Worm (Caenorhabditis elegans): ENCODE measurements around the gene cope-1.

The cope-1 gene

DNA sequence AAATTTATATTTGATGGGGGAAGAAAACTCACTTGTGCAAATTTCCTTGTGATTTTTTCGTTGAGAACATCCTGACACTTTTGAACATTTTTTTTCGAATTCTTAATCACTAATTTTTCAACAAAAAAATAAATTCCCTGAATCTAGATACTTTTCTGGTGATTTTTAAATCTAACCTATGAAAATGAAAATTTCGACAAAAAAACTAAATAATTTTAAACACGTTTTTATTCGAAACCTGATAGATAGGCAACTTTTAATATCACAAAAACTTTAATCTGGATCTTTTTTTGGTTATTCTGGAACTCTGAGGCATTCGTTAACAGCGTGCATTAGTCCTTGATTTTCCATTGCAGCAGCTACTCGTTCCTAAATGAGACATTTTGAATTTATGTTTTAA lies 10.8 kb downstream of the cope-1 start, which contains the start of gene F45G2.9:
Gene F45G2.9, minus strand, starts transcription at position 101 of the 400 bp plus-strand sequence.
- TF ChIP-seq pha-4 (tag; optimal IDR thresholded peaks at IDR 0.05) (no peak), mab-5 (tag; optimal IDR thresholded peaks at IDR 0.05) (no peak), elt-1 (tag; optimal IDR thresholded peaks at IDR 0.05; ENCODE audit: borderline replicate concordance, insufficient read depth) (no peak), sem-2 (GFP tag; optimal IDR thresholded peaks at IDR 0.05) (no peak), elt-3 (tag; optimal IDR thresholded peaks at IDR 0.05) (no peak), cnd-1 (tag; optimal IDR thresholded peaks at IDR 0.05) (no peak), bed-3 (GFP tag; optimal IDR thresholded peaks at IDR 0.05) (no peak), zip-8 (tag; optimal IDR thresholded peaks at IDR 0.05) (no peak), nhr-76 (tag; optimal IDR thresholded peaks at IDR 0.05) (no peak), nhr-12 (tag; optimal IDR thresholded peaks at IDR 0.05) (no peak), ztf-11 (tag; optimal IDR thresholded peaks at IDR 0.05) (no peak), nhr-28 (tag; optimal IDR thresholded peaks at IDR 0.05) (no peak)

DNA sequence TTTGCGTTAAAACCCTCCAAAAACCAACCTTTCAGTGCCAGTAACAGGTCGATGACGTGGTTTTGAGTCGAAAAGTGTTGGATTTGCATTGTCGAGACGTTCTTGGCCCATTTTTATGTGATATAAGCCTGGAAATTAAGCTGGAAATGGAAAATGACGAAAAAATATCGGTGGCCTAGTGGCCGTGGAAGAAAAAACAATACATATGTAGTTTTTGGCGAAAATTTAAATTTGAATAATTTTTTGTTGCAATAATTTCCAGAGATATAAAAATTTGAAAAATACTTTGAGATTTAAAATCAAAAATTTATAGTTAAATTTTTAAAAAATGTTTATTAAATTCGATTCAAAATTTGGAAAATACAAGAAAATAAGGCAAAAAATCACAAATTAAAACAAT lies 13.4 kb downstream of the cope-1 start, which contains the start of gene ciao-2B:
Gene ciao-2B, minus strand, starts transcription at position 130 of the 400 bp plus-strand sequence.
- TF ChIP-seq lin-32 (GFP tag; optimal IDR thresholded peaks at IDR 0.05) (no peak), pha-4 (tag; optimal IDR thresholded peaks at IDR 0.05) (no peak), unc-120 (tag; optimal IDR thresholded peaks at IDR 0.05; ENCODE audit: poor library complexity, severe bottlenecking) (no peak), mep-1 (tag; optimal IDR thresholded peaks at IDR 0.05) (no peak), zip-8 (tag; optimal IDR thresholded peaks at IDR 0.05) (no peak), tbx-8 (GFP tag; optimal IDR thresholded peaks at IDR 0.05) (no peak), elt-3 (tag; optimal IDR thresholded peaks at IDR 0.05) (no peak), cnd-1 (tag; optimal IDR thresholded peaks at IDR 0.05) (no peak), nhr-2 (tag; optimal IDR thresholded peaks at IDR 0.05) (no peak), nhr-12 (tag; optimal IDR thresholded peaks at IDR 0.05) (no peak), drap-1 (GFP tag; optimal IDR thresholded peaks at IDR 0.05) (no peak), ceh-83 (GFP tag; optimal IDR thresholded peaks at IDR 0.05) (no peak), ceh-39 (tag; optimal IDR thresholded peaks at IDR 0.05) (no peak), ceh-43 (GFP tag; optimal IDR thresholded peaks at IDR 0.05) (no peak)

DNA sequence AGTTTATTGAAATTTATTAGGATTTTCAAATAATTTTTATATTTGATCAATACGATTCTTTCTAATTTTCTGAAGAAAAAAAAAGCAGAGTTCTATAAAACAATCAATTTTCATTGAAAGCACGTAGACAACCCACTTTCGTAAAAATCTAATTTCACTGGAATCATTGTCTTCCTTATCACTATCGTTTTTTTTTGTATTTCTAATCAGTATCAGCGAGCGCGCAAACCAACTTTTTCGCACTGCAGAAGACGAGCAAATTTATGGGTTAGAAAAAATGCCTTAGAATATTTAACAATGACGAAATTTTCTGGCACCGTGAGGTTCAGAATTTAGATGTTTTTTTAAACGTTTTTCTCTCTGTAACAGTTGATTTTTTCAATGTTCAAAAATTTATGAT lies 26.8 kb downstream of the cope-1 start:
- no peak for TF ChIP-seq lsy-2 (tag; optimal IDR thresholded peaks at IDR 0.05)
- TF ChIP-seq nhr-12 (tag; optimal IDR thresholded peaks at IDR 0.05): no peak
- TF ChIP-seq mep-1 (tag; optimal IDR thresholded peaks at IDR 0.05): no peak
- no peak for TF ChIP-seq nhr-2 (tag; optimal IDR thresholded peaks at IDR 0.05)

DNA sequence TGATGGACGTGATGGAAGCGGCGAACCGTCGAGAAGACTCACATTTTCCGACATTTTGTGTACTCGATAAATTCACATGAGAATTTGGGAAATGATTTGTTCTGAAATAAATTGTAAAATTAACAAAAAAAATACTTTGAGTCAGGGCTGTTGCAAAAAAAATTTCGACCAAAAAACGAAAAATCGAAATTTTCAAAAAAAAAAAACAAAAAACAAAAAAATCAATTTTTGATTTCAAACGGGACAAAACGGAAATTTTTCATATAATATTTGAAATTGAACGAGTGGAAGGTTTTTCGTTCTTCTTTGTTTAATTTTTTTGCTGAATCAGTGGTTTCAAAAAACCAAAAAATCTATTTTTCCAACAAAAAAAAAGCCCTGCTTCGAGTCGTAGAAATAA lies 29.1 kb downstream of the cope-1 start, which contains the start of gene cua-1:
Gene cua-1, minus strand, starts transcription at position 101 of the 400 bp plus-strand sequence.
- TF ChIP-seq blmp-1 (tag; optimal IDR thresholded peaks at IDR 0.05): no peak
- TF ChIP-seq ceh-43 (GFP tag; optimal IDR thresholded peaks at IDR 0.05): no peak
- TF ChIP-seq cnd-1 (tag; optimal IDR thresholded peaks at IDR 0.05): no peak
- TF ChIP-seq unc-120 (tag; optimal IDR thresholded peaks at IDR 0.05; ENCODE audit: poor library complexity, severe bottlenecking): no peak
- no peak for TF ChIP-seq nhr-2 (tag; optimal IDR thresholded peaks at IDR 0.05)
- TF ChIP-seq nhr-76 (tag; optimal IDR thresholded peaks at IDR 0.05): no peak
- no peak for TF ChIP-seq lsy-2 (tag; optimal IDR thresholded peaks at IDR 0.05)
- no peak for TF ChIP-seq sem-2 (GFP tag; optimal IDR thresholded peaks at IDR 0.05)
- TF ChIP-seq bed-3 (GFP tag; optimal IDR thresholded peaks at IDR 0.05): no peak
- no peak for TF ChIP-seq ceh-39 (tag; optimal IDR thresholded peaks at IDR 0.05)
- no peak for TF ChIP-seq mls-2 (tag; optimal IDR thresholded peaks at IDR 0.05)
- TF ChIP-seq hlh-1 (tag; optimal IDR thresholded peaks at IDR 0.05): no peak
- no peak for TF ChIP-seq ces-1 (GFP tag; optimal IDR thresholded peaks at IDR 0.05)
- no peak for TF ChIP-seq ceh-83 (GFP tag; optimal IDR thresholded peaks at IDR 0.05)
- no peak for TF ChIP-seq nhr-237 (tag; optimal IDR thresholded peaks at IDR 0.05)
- no peak for TF ChIP-seq flh-1 (GFP tag; optimal IDR thresholded peaks at IDR 0.05)
- no peak for TF ChIP-seq ham-2 (GFP tag; optimal IDR thresholded peaks at IDR 0.05)
- no peak for TF ChIP-seq elt-3 (tag; optimal IDR thresholded peaks at IDR 0.05)
- no peak for TF ChIP-seq M03D4.4 (tag; optimal IDR thresholded peaks at IDR 0.05)

DNA sequence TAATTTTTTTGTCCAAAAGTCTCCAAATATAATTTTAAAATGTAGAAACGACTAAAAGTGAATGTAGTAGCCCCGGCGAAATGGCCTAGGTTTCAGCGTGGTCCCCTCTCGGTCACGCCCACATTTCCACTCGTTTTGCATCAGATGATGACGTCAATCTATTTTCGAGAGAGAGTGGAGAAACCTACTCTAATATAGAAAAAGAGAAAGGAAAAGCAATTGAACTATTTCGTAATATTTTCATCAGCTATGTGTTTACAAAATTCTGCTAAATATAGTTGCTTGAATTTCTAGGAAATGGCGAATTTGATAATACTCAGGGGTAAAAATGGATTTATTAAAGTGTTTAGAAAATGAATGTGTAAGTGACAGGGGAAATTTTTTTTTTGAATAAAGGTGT lies 29.8 kb downstream of the cope-1 start:
- TF ChIP-seq mab-5 (tag; optimal IDR thresholded peaks at IDR 0.05): no peak
- no peak for TF ChIP-seq nhr-237 (tag; optimal IDR thresholded peaks at IDR 0.05)
- TF ChIP-seq ces-1 (GFP tag; optimal IDR thresholded peaks at IDR 0.05): peak; percentile 26
- TF ChIP-seq ceh-43 (GFP tag; optimal IDR thresholded peaks at IDR 0.05): no peak
